Fruit fly (Drosophila melanogaster): Measurements from ENCODE around the gene Hibch.

Hibch gene

DNA sequence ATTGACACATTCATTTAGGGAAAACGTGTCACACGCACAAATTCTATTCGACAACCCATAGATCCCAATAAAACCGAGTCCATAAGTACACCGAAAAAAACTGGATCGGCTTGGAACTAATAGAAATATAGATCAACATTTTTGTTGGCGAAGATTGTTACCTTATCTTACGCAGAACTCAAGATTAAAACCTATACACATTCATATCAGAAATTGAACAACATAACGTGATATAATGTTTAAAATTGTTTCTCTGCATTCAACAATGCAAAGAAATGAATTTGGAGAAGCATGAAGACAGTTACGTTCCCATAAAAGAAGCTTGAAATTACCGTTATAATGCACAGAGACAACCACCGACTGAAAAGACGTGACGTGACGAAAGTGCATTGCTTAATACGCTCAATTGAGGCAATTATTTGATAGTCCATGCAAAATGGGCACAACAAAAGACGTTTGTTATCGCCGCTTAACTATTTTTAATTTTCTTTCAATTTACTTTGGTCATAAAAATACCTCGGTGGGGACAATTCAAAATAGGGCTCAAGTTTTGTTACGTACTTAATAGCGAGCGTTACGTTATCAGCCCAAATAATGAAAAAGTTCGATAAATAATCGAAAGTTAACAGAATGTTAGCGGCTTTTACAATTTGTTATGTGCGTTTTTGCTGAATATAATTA is 16.8 kb upstream of the Hibch start, which contains the start of gene SerRS-m (continued):
- TF ChIP-seq grau (tag; optimal IDR thresholded peaks at IDR 0.05) (peak; percentile 13), odd (GFP tag; optimal IDR thresholded peaks at IDR 0.05) (no peak), CG31224 (GFP tag; IDR thresholded peaks at IDR 0.05) (no peak), gt (GFP tag; IDR thresholded peaks at IDR 0.05) (no peak), CG2875 (GFP tag; optimal IDR thresholded peaks at IDR 0.05) (peak; percentile 26), cwo (GFP tag; optimal IDR thresholded peaks at IDR 0.05) (no peak), mld (GFP tag; IDR thresholded peaks at IDR 0.05; ENCODE audit: partially characterized antibody) (no peak), pho (GFP tag; optimal IDR thresholded peaks at IDR 0.05) (peak; percentile 1), cato (GFP tag; optimal IDR thresholded peaks at IDR 0.05; ENCODE audit: borderline replicate concordance) (no peak), lilli (GFP tag; optimal IDR thresholded peaks at IDR 0.05) (peak; percentile 11), ind (GFP tag; optimal IDR thresholded peaks at IDR 0.05) (no peak), usp (GFP tag; optimal IDR thresholded peaks at IDR 0.05) (no peak), Ets65A (GFP tag) (peak; percentile 34), CG8478 (optimal IDR thresholded peaks at IDR 0.05) (no peak), Usf (GFP tag; optimal IDR thresholded peaks at IDR 0.05) (no peak), Pdp1 (GFP tag; optimal IDR thresholded peaks at IDR 0.05) (peak in 1 of 2 experiments; percentile 13), Dref (GFP tag; IDR thresholded peaks at IDR 0.05) (peak; percentile 45), CG13894 (tag; optimal IDR thresholded peaks at IDR 0.05) (no peak), fu2 (GFP tag; optimal IDR thresholded peaks at IDR 0.05) (no peak), ATbp (GFP tag; optimal IDR thresholded peaks at IDR 0.05) (no peak), CG12659 (GFP tag; optimal IDR thresholded peaks at IDR 0.05) (peak; percentile 3), CG13287 (GFP tag; IDR thresholded peaks at IDR 0.05; ENCODE audit: partially characterized antibody) (peak; percentile 33), CG10565 (GFP tag; optimal IDR thresholded peaks at IDR 0.05) (no peak), YL-1 (GFP tag; optimal IDR thresholded peaks at IDR 0.05) (no peak), ap (GFP tag; IDR thresholded peaks at IDR 0.05) (no peak), CG18262 (tag; optimal IDR thresholded peaks at IDR 0.05) (peak; percentile 14), p53 (GFP tag; optimal IDR thresholded peaks at IDR 0.05) (no peak), CG4282 (GFP tag; optimal IDR thresholded peaks at IDR 0.05) (no peak), Dp (GFP tag; optimal IDR thresholded peaks at IDR 0.05) (peak; percentile 25), kni (GFP tag; optimal IDR thresholded peaks at IDR 0.05) (peak; percentile 17), gem (tag; optimal IDR thresholded peaks at IDR 0.05) (no peak), sd (tag; optimal IDR thresholded peaks at IDR 0.05) (peak; percentile 33), CG33213 (GFP tag; optimal IDR thresholded peaks at IDR 0.05) (no peak), pb (GFP tag; optimal IDR thresholded peaks at IDR 0.05) (no peak), CG9609 (GFP tag; optimal IDR thresholded peaks at IDR 0.05) (no peak), dpn (GFP tag; optimal IDR thresholded peaks at IDR 0.05) (peak in 1 of 2 experiments; percentile 7), CG7357 (GFP tag; IDR thresholded peaks at IDR 0.05) (0 out of 3 replicates have a peak, but pooled peaks have one; percentile 6), sna (GFP tag; IDR thresholded peaks at IDR 0.05; ENCODE audit: partially characterized antibody) (0 out of 2 replicates have a peak, but pooled peaks have one; percentile 25), Hand (GFP tag; optimal IDR thresholded peaks at IDR 0.05) (no peak), nerfin-2 (GFP tag; IDR thresholded peaks at IDR 0.05; ENCODE audit: partially characterized antibody) (no peak), CG16813 (GFP tag; IDR thresholded peaks at IDR 0.05; ENCODE audit: partially characterized antibody) (no peak), CG30431 (GFP tag; optimal IDR thresholded peaks at IDR 0.05) (no peak), CG18011 (GFP tag; optimal IDR thresholded peaks at IDR 0.05) (no peak), CG7928 (GFP tag; optimal IDR thresholded peaks at IDR 0.05) (no peak)
